Fruit fly (Drosophila melanogaster): ENCODE results near the gene Pgant6.

Pgant6 gene

DNA sequence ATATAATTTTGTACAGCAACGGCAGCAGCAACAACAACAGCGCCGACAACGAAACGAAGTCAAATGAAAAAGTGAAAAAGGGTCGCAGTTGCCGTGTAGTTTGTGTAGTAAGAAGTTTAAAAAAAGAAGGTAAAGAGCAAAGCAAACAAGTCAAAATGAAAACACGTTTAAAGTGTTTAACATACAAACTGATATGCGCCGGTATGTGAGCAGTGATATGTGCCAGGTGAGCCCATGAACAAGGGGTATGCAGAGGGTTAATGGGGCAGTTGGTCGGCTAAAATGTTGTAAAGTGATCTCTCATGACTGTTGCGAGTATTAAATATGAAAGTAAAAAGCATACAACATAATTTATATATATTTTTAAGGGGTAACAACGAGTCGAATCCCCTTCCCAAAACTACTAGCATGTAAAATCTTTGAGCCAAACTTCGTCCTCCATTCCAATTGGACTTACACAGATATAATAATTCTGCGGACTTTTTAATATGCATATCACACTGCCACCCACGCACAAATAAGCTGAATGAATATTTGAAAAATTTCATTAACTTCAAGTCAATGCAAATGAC, 24.0 kb downstream of the Pgant6 start (continued):
- TF ChIP-seq Trl (optimal IDR thresholded peaks at IDR 0.05) (no peak), Trl (GFP tag; optimal IDR thresholded peaks at IDR 0.05) (peak; percentile 54), CG4617 (GFP tag; optimal IDR thresholded peaks at IDR 0.05; ENCODE audit: borderline replicate concordance) (no peak), Dbx (GFP tag; IDR thresholded peaks at IDR 0.05) (peak; percentile 90), HmgZ (tag; optimal IDR thresholded peaks at IDR 0.05) (no peak), ro (GFP tag; IDR thresholded peaks at IDR 0.05) (peak; percentile 64), ham (GFP tag; IDR thresholded peaks at IDR 0.05) (no peak), Gug (GFP tag; IDR thresholded peaks at IDR 0.05) (peak; percentile 91), CG10431 (GFP tag; optimal IDR thresholded peaks at IDR 0.05) (no peak), CG12219 (GFP tag; optimal IDR thresholded peaks at IDR 0.05) (no peak), stc (GFP tag; IDR thresholded peaks at IDR 0.05) (peak; percentile 80), Neu2 (GFP tag; optimal IDR thresholded peaks at IDR 0.05; ENCODE audit: borderline replicate concordance) (no peak)

DNA sequence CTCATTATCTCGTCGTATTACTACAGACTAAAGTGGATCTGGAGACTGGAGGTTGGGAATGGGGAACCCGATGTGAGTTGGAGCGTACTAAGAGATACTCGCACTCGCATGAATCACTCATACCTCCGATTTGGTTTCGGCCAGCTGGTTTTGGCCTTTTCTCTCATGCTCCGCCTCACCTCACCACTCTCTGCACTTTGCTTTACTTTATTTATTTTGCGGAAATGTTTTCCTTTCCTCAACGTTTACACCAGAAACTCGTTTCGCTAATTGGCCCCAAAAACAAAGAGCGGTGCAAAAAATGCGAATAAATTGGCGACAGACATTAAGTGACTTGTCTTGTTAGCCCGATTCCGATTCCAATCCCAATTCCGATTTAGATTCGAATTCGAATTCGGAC, 25.3 kb downstream of the Pgant6 start:
- TF ChIP-seq Ets65A (GFP tag) (peak; percentile 73), CG7357 (GFP tag; IDR thresholded peaks at IDR 0.05) (0 out of 3 replicates have a peak, but pooled peaks have one; percentile 21), sr (GFP tag; IDR thresholded peaks at IDR 0.05) (no peak), Med (GFP tag) (peak; percentile 2), Deaf1 (tag; optimal IDR thresholded peaks at IDR 0.05) (no peak)

dm6 chr3L:2808278-2808892, 26.3 kb downstream of the Pgant6 start:
- TF ChIP-seq pnt (GFP tag; optimal IDR thresholded peaks at IDR 0.05) (no peak), gt (GFP tag; IDR thresholded peaks at IDR 0.05) (no peak), CG30431 (GFP tag; optimal IDR thresholded peaks at IDR 0.05) (no peak), CG9932 (GFP tag; IDR thresholded peaks at IDR 0.05) (0 out of 2 replicates have a peak, but pooled peaks have one; percentile 11), Ets97D (GFP tag; optimal IDR thresholded peaks at IDR 0.05) (no peak), CG6765 (GFP tag; optimal IDR thresholded peaks at IDR 0.05) (no peak), Blimp-1 (GFP tag; optimal IDR thresholded peaks at IDR 0.05) (peak; percentile 20), CG7745 (tag; optimal IDR thresholded peaks at IDR 0.05) (peak; percentile 80), Eip74EF (GFP tag; optimal IDR thresholded peaks at IDR 0.05) (no peak), Atf-2 (GFP tag; optimal IDR thresholded peaks at IDR 0.05) (no peak), CG12071 (GFP tag; optimal IDR thresholded peaks at IDR 0.05) (no peak), gfzf (GFP tag; optimal IDR thresholded peaks at IDR 0.05) (no peak), sens (GFP tag) (peak; percentile 57), CG14050 (GFP tag; IDR thresholded peaks at IDR 0.05) (no peak), D (optimal IDR thresholded peaks at IDR 0.05) (no peak), D (GFP tag; optimal IDR thresholded peaks at IDR 0.05) (peak; percentile 0), cwo (GFP tag; optimal IDR thresholded peaks at IDR 0.05) (no peak), pros (GFP tag; optimal IDR thresholded peaks at IDR 0.05) (peak; percentile 48), Antp (GFP tag; optimal IDR thresholded peaks at IDR 0.05) (no peak), scrt (GFP tag; optimal IDR thresholded peaks at IDR 0.05) (peak; percentile 3), Rx (GFP tag; IDR thresholded peaks at IDR 0.05) (no peak), CG11695 (GFP tag; IDR thresholded peaks at IDR 0.05) (0 out of 3 replicates have a peak, but pooled peaks have one; percentile 7), MESR4 (GFP tag; optimal IDR thresholded peaks at IDR 0.05) (no peak), CG12391 (tag; optimal IDR thresholded peaks at IDR 0.05) (peak; percentile 14), CG6689 (GFP tag; IDR thresholded peaks at IDR 0.05) (no peak), ham (GFP tag; IDR thresholded peaks at IDR 0.05) (no peak), bab2 (GFP tag; optimal IDR thresholded peaks at IDR 0.05) (no peak), Stat92E (GFP tag; optimal IDR thresholded peaks at IDR 0.05) (no peak), Med (GFP tag) (peak; percentile 47), CG15269 (tag; optimal IDR thresholded peaks at IDR 0.05) (no peak), CG10267 (tag; optimal IDR thresholded peaks at IDR 0.05) (no peak), Rfx (GFP tag; IDR thresholded peaks at IDR 0.05) (peak; percentile 53), slbo (GFP tag; IDR thresholded peaks at IDR 0.05) (peak; percentile 18; the same call in 1 of the 2 replicates)

Data from whole organism, embryonic.